Worm (Caenorhabditis elegans) whole organism, L4/young adult: ENCODE results near the gene rga-1.

Source experiments
- W03F9.2 ChIP-seq: fragments of 150-350 bp; optimal IDR thresholded peaks from 2 replicates; lab custom pipeline; 2014; ENCODE audit warnings: missing biosample characterization, missing genetic modification characterization
- dao-5 ChIP-seq: sonication (generic microtip); optimal IDR thresholded peaks from 2 replicates; lab custom pipeline; 2016; ENCODE audit warnings: missing genotype, missing genetic modification characterization, moderate library complexity, missing compliant biosample characterization
- him-1 ChIP-seq: sonication (generic microtip); optimal IDR thresholded peaks from 2 replicates; lab custom pipeline; 2016; ENCODE audit warnings: missing genotype, missing genetic modification reagents, missing genetic modification characterization, missing compliant biosample characterization

The rga-1 gene

ce11 chrII:11443128-11443527 is 21.6 kb upstream of the rga-1 start:
- TF ChIP-seq W03F9.2 (tag; lab: Kevin White, UChicago): no peak
- TF ChIP-seq him-1 (tag; lab: Kevin White, UChicago): no peak
- no peak for TF ChIP-seq dao-5 (tag; lab: Kevin White, UChicago)

ce11 chrII:11443862-11444261 is 20.8 kb upstream of the rga-1 start, which contains the start of gene adbp-1:
TSS of gene adbp-1 (plus strand) at chrII:11444162.
- TF ChIP-seq him-1 (tag; lab: Kevin White, UChicago) (no peak), dao-5 (tag; lab: Kevin White, UChicago) (no peak), W03F9.2 (tag; lab: Kevin White, UChicago) (no peak)

ce11 chrII:11444973-11445372 is 19.7 kb upstream of the rga-1 start, which contains the start of gene W02B12.13:
TSS of gene W02B12.13 (plus strand) at chrII:11445273.
- TF ChIP-seq him-1 (tag; lab: Kevin White, UChicago) (no peak), W03F9.2 (tag; lab: Kevin White, UChicago) (no peak), dao-5 (tag; lab: Kevin White, UChicago) (no peak)

- TF ChIP-seq him-1 (tag; lab: Kevin White, UChicago): no peak
- TF ChIP-seq W03F9.2 (tag; lab: Kevin White, UChicago): no peak
- TF ChIP-seq dao-5 (tag; lab: Kevin White, UChicago): no peak
Measured at ce11 chrII:11448753-11449152, 15.9 kb upstream of the rga-1 start, which contains the start of gene W02B12.1. TSS of gene W02B12.1 (plus strand) at chrII:11449021.

- no peak for TF ChIP-seq W03F9.2 (tag; lab: Kevin White, UChicago)
- TF ChIP-seq dao-5 (tag; lab: Kevin White, UChicago): no peak
- TF ChIP-seq him-1 (tag; lab: Kevin White, UChicago): no peak
Measured at ce11 chrII:11450882-11451281, 13.8 kb upstream of the rga-1 start.

ce11 chrII:11451738-11452137 is 13.0 kb upstream of the rga-1 start:
- TF ChIP-seq dao-5 (tag; lab: Kevin White, UChicago): no peak
- no peak for TF ChIP-seq him-1 (tag; lab: Kevin White, UChicago)
- TF ChIP-seq W03F9.2 (tag; lab: Kevin White, UChicago): no peak

- TF ChIP-seq him-1 (tag; lab: Kevin White, UChicago) (no peak), dao-5 (tag; lab: Kevin White, UChicago) (no peak), W03F9.2 (tag; lab: Kevin White, UChicago) (no peak)
Measured at ce11 chrII:11452498-11453005, 12.1 kb upstream of the rga-1 start, which contains the start of gene rsp-2. TSS of gene rsp-2 (minus strand) at chrII:11452955.

- TF ChIP-seq W03F9.2 (tag; lab: Kevin White, UChicago) (peak; percentile 96), dao-5 (tag; lab: Kevin White, UChicago) (peak; percentile 39), him-1 (tag; lab: Kevin White, UChicago) (peak; percentile 64)
Measured at ce11 chrII:11453025-11453424, 11.7 kb upstream of the rga-1 start, which contains the start of gene rsp-1. TSS of gene rsp-1 (plus strand) at chrII:11453362.

ce11 chrII:11453639-11454038 is 11.1 kb upstream of the rga-1 start:
- TF ChIP-seq dao-5 (tag; lab: Kevin White, UChicago) (no peak), W03F9.2 (tag; lab: Kevin White, UChicago) (no peak)

ce11 chrII:11455140-11455539 is 9.6 kb upstream of the rga-1 start:
- no peak for TF ChIP-seq dao-5 (tag; lab: Kevin White, UChicago)
- no peak for TF ChIP-seq him-1 (tag; lab: Kevin White, UChicago)
- no peak for TF ChIP-seq W03F9.2 (tag; lab: Kevin White, UChicago)

- TF ChIP-seq W03F9.2 (tag; lab: Kevin White, UChicago) (no peak), dao-5 (tag; lab: Kevin White, UChicago) (no peak), him-1 (tag; lab: Kevin White, UChicago) (no peak)
Measured at ce11 chrII:11455715-11456114, 9.0 kb upstream of the rga-1 start.

ce11 chrII:11459883-11460282 is 4.8 kb upstream of the rga-1 start:
- no peak for TF ChIP-seq dao-5 (tag; lab: Kevin White, UChicago)
- TF ChIP-seq him-1 (tag; lab: Kevin White, UChicago): no peak
- TF ChIP-seq W03F9.2 (tag; lab: Kevin White, UChicago): no peak

ce11 chrII:11463899-11464298 is 795 bp upstream of the rga-1 start:
- TF ChIP-seq W03F9.2 (tag; lab: Kevin White, UChicago) (no peak), him-1 (tag; lab: Kevin White, UChicago) (no peak), dao-5 (tag; lab: Kevin White, UChicago) (no peak)

- TF ChIP-seq dao-5 (tag; lab: Kevin White, UChicago) (no peak), W03F9.2 (tag; lab: Kevin White, UChicago) (no peak), him-1 (tag; lab: Kevin White, UChicago) (no peak)
Measured at ce11 chrII:11467541-11467940, 2.8 kb downstream of the rga-1 start, which contains the start of gene klp-17. TSS of gene klp-17 (minus strand) at chrII:11467641.
